Worm (Caenorhabditis elegans) whole organism, L4 larva: ENCODE data around the gene ceh-23.

ENCODE experiments used
- F37D6.2 ChIP-seq: sonication (generic microtip); optimal IDR thresholded peaks from 2 replicates; lab custom pipeline; 2016; ENCODE audit warnings: mild to moderate bottlenecking, missing genetic modification characterization, missing compliant biosample characterization
- R02D3.7 ChIP-seq: fragments of 150-350 bp; sonication (generic microtip); optimal IDR thresholded peaks from 3 replicates; lab custom pipeline; 2014; ENCODE audit warnings: missing biosample characterization, missing genetic modification characterization
- Y105C5A.15 ChIP-seq: fragments of 200-800 bp; sonication (Bioruptor generic); IDR thresholded peaks from 2 replicates; pipeline ENCODE4 v1.3.6; 2022; ENCODE audit warnings: missing genetic modification characterization, missing compliant biosample characterization
- Y5F2A.4 ChIP-seq: fragments of 200-800 bp; sonication (Bioruptor generic); optimal IDR thresholded peaks from 2 replicates; lab custom pipeline; 2018; ENCODE audit warnings: mild to moderate bottlenecking, missing genetic modification characterization, missing compliant biosample characterization
- Y75B8A.6 ChIP-seq: fragments of 200-800 bp; sonication (Bioruptor generic); IDR thresholded peaks from 2 replicates; pipeline ENCODE4 v1.3.6; 2022; ENCODE audit warnings: missing genetic modification reagents, missing genetic modification characterization, missing compliant biosample characterization
- ZK337.2 ChIP-seq: fragments of 200-800 bp; sonication (Bioruptor generic); IDR thresholded peaks from 2 replicates; pipeline ENCODE4 v1.3.6; 2022; ENCODE audit warnings: missing genetic modification reagents, missing genetic modification characterization, missing compliant biosample characterization
- arid-1 ChIP-seq: fragments of 200-800 bp; sonication (Bioruptor generic); conservative IDR thresholded peaks from 2 replicates; pipeline ENCODE4 v1.3.6; 2022; ENCODE audit warnings: missing genetic modification reagents, missing genetic modification characterization, missing compliant biosample characterization
- ceh-20 ChIP-seq: fragments of 200-800 bp; sonication (Bioruptor generic); IDR thresholded peaks from 2 replicates; pipeline ENCODE4 v1.3.6; 2022; ENCODE audit warnings: missing genetic modification reagents, missing genetic modification characterization, missing compliant biosample characterization
- ceh-28 ChIP-seq: fragments of 150-350 bp; optimal IDR thresholded peaks from 2 replicates; lab custom pipeline; 2014; ENCODE audit warnings: missing biosample characterization, missing genetic modification reagents, missing genetic modification characterization
- ceh-32 ChIP-seq: sonication (generic microtip); optimal IDR thresholded peaks from 2 replicates; lab custom pipeline; 2016; ENCODE audit warnings: mild to moderate bottlenecking, missing genetic modification characterization, missing compliant biosample characterization; ENCODE audit not compliant: poor library complexity
- daf-12 ChIP-seq: fragments of 150-350 bp; optimal IDR thresholded peaks from 2 replicates; lab custom pipeline; 2014; ENCODE audit warnings: missing biosample characterization, missing genetic modification reagents, missing genetic modification characterization
- duxl-1 ChIP-seq: sonication (generic microtip); optimal IDR thresholded peaks from 2 replicates; lab custom pipeline; 2016; ENCODE audit warnings: mild to moderate bottlenecking, missing genetic modification characterization, moderate library complexity, missing compliant biosample characterization; ENCODE audit not compliant: poor library complexity
- dve-1 ChIP-seq: sonication (generic microtip); optimal IDR thresholded peaks from 2 replicates; lab custom pipeline; 2017; ENCODE audit warnings: antibody characterized with exemption, mild to moderate bottlenecking, missing genetic modification characterization, missing compliant biosample characterization; ENCODE audit not compliant: insufficient read depth
- egl-27 ChIP-seq: sonication (generic microtip); optimal IDR thresholded peaks from 3 replicates; lab custom pipeline; 2017; ENCODE audit warnings: missing biosample characterization, missing genetic modification reagents, missing genetic modification characterization
- fos-1 ChIP-seq: fragments of 150-350 bp; optimal IDR thresholded peaks from 2 replicates; lab custom pipeline; 2014; ENCODE audit warnings: missing biosample characterization, missing genetic modification characterization
- gei-8 ChIP-seq: fragments of 200-800 bp; sonication (Bioruptor generic); optimal IDR thresholded peaks from 2 replicates; lab custom pipeline; 2018; ENCODE audit warnings: mild to moderate bottlenecking, missing genetic modification characterization, missing compliant biosample characterization
- hlh-30 ChIP-seq: sonication (generic microtip); optimal IDR thresholded peaks from 2 replicates; lab custom pipeline; 2017; ENCODE audit warnings: antibody characterized with exemption, mild to moderate bottlenecking, missing genetic modification characterization, missing compliant biosample characterization; ENCODE audit not compliant: insufficient read depth
- hmg-1.1 ChIP-seq: fragments of 200-800 bp; sonication (Bioruptor generic); IDR thresholded peaks from 2 replicates; pipeline ENCODE4 v1.3.6; 2022; ENCODE audit warnings: missing genetic modification reagents, missing genetic modification characterization, missing compliant biosample characterization
- jun-1 ChIP-seq: fragments of 150-350 bp; optimal IDR thresholded peaks from 2 replicates; lab custom pipeline; 2014; ENCODE audit warnings: missing biosample characterization, missing genetic modification reagents, missing genetic modification characterization
- lin-13 ChIP-seq: fragments of 150-350 bp; optimal IDR thresholded peaks from 2 replicates; lab custom pipeline; 2014; ENCODE audit warnings: missing biosample characterization, missing genetic modification reagents, missing genetic modification characterization
- lin-29 ChIP-seq: fragments of 200-800 bp; sonication (Bioruptor generic); IDR thresholded peaks from 2 replicates; pipeline ENCODE4 v1.3.6; 2022; ENCODE audit warnings: missing genetic modification reagents, missing genetic modification characterization, missing compliant biosample characterization
- lin-38 ChIP-seq: fragments of 200-800 bp; sonication (Bioruptor generic); IDR thresholded peaks from 2 replicates; pipeline ENCODE4 v1.3.6; 2022; ENCODE audit warnings: missing genetic modification reagents, missing genetic modification characterization, missing compliant biosample characterization
- lir-3 ChIP-seq: sonication (generic microtip); optimal IDR thresholded peaks from 2 replicates; lab custom pipeline; 2016; ENCODE audit warnings: mild to moderate bottlenecking, missing genetic modification characterization, missing compliant biosample characterization
- mdl-1 ChIP-seq, 2 experiments: fragments of 150-350 bp in 1 of 2; sonication (generic microtip) in 1 of 2; optimal IDR thresholded peaks; 2 replicates each; lab custom pipeline; 2014 to 2017; ENCODE audit warnings: missing biosample characterization in 2 of 2, missing genetic modification characterization in 2 of 2
- mdt-29 ChIP-seq: fragments of 200-800 bp; sonication (Bioruptor generic); IDR thresholded peaks from 2 replicates; pipeline ENCODE4 v1.3.6; 2022; ENCODE audit warnings: missing genetic modification reagents, missing genetic modification characterization, missing compliant biosample characterization
- mep-1 ChIP-seq: fragments of 150-350 bp; sonication (generic microtip); optimal IDR thresholded peaks from 3 replicates; lab custom pipeline; 2014; ENCODE audit warnings: missing biosample characterization, missing genetic modification characterization
- mxl-2 ChIP-seq: fragments of 200-800 bp; sonication (Bioruptor generic); conservative IDR thresholded peaks from 2 replicates; pipeline ENCODE4 v1.3.6; 2022; ENCODE audit warnings: missing genetic modification reagents, missing genetic modification characterization, missing compliant biosample characterization
- nhr-102 ChIP-seq: sonication (generic microtip); optimal IDR thresholded peaks from 2 replicates; lab custom pipeline; 2016; ENCODE audit warnings: mild to moderate bottlenecking, missing genetic modification characterization, moderate library complexity, missing compliant biosample characterization
- nhr-11 ChIP-seq: fragments of 150-350 bp; optimal IDR thresholded peaks from 2 replicates; lab custom pipeline; 2014; ENCODE audit warnings: missing biosample characterization, missing genetic modification characterization
- nhr-237 ChIP-seq: sonication (generic microtip); optimal IDR thresholded peaks from 2 replicates; lab custom pipeline; 2017; ENCODE audit warnings: missing biosample characterization, missing genetic modification characterization
- nhr-25 ChIP-seq: sonication (generic microtip); optimal IDR thresholded peaks from 2 replicates; lab custom pipeline; 2017; ENCODE audit warnings: missing genetic modification characterization, mild to moderate bottlenecking, missing compliant biosample characterization, antibody characterized with exemption, moderate library complexity, borderline replicate concordance; ENCODE audit not compliant: insufficient read depth
- nhr-28 ChIP-seq: fragments of 150-350 bp; optimal IDR thresholded peaks from 2 replicates; lab custom pipeline; 2014; ENCODE audit warnings: missing biosample characterization, missing genetic modification characterization
- nhr-41 ChIP-seq: fragments of 200-800 bp; sonication (Bioruptor generic); IDR thresholded peaks from 2 replicates; pipeline ENCODE4 v1.3.6; 2022; ENCODE audit warnings: missing genetic modification reagents, missing genetic modification characterization, missing compliant biosample characterization
- nhr-42 ChIP-seq: fragments of 200-800 bp; sonication (Bioruptor generic); IDR thresholded peaks from 2 replicates; pipeline ENCODE4 v1.3.6; 2022; ENCODE audit warnings: missing genetic modification characterization, missing compliant biosample characterization
- nhr-6 ChIP-seq: fragments of 150-350 bp; optimal IDR thresholded peaks from 2 replicates; lab custom pipeline; 2014; ENCODE audit warnings: missing biosample characterization, missing genetic modification characterization
- nhr-76 ChIP-seq: fragments of 150-350 bp; optimal IDR thresholded peaks from 2 replicates; lab custom pipeline; 2014; ENCODE audit warnings: missing biosample characterization, missing genetic modification characterization
- pha-4 ChIP-seq, 2 experiments: fragments of 150-350 bp in 1 of 2; fragments of 200-800 bp in 1 of 2; sonication (Bioruptor generic) in 1 of 2; IDR thresholded peaks in 1 of 2; optimal IDR thresholded peaks in 1 of 2; 2 replicates each; pipeline versions ENCODE4 v1.3.6 to Lab custom; 2014 to 2022; ENCODE audit warnings: missing genetic modification characterization in 2 of 2, missing genetic modification reagents in 2 of 2, missing biosample characterization in 1 of 2, missing compliant biosample characterization in 1 of 2
- pqm-1 ChIP-seq: sonication (generic microtip); optimal IDR thresholded peaks from 2 replicates; lab custom pipeline; 2017; ENCODE audit warnings: missing biosample characterization, missing genetic modification characterization
- sdz-12 ChIP-seq: fragments of 200-800 bp; sonication (Bioruptor generic); optimal IDR thresholded peaks from 2 replicates; lab custom pipeline; 2018; ENCODE audit warnings: mild to moderate bottlenecking, missing genetic modification characterization, missing compliant biosample characterization
- set-16 ChIP-seq: fragments of 200-800 bp; sonication (Bioruptor generic); IDR thresholded peaks from 2 replicates; pipeline ENCODE4 v1.3.6; 2022; ENCODE audit warnings: missing genetic modification reagents, missing genetic modification characterization, missing compliant biosample characterization
- skn-1 ChIP-seq: fragments of 150-350 bp; optimal IDR thresholded peaks from 2 replicates; lab custom pipeline; 2014; ENCODE audit warnings: missing biosample characterization, missing genetic modification characterization
- spr-3 ChIP-seq: fragments of 200-800 bp; sonication (Bioruptor generic); optimal IDR thresholded peaks from 2 replicates; lab custom pipeline; 2018; ENCODE audit warnings: mild to moderate bottlenecking, missing genetic modification characterization, missing compliant biosample characterization
- unc-130 ChIP-seq: sonication (generic microtip); optimal IDR thresholded peaks from 2 replicates; lab custom pipeline; 2016; ENCODE audit warnings: missing genetic modification reagents, missing genetic modification characterization, missing compliant biosample characterization
- unc-62 ChIP-seq, 3 experiments: fragments of 150-350 bp in 1 of 3; sonication (generic microtip); optimal IDR thresholded peaks in 2 of 3; peaks in 1 of 3; 1 replicate in 1 of 3; 2 replicates in 2 of 3; lab custom pipeline; 2014 to 2017; ENCODE audit warnings: missing biosample characterization in 3 of 3, missing genetic modification characterization in 3 of 3, missing genetic modification reagents in 3 of 3, missing genotype in 1 of 3
- zag-1 ChIP-seq: fragments of 150-350 bp; optimal IDR thresholded peaks from 2 replicates; lab custom pipeline; 2014; ENCODE audit warnings: missing biosample characterization, missing genetic modification characterization
- zip-2 ChIP-seq: fragments of 150-350 bp; optimal IDR thresholded peaks from 2 replicates; lab custom pipeline; 2014; ENCODE audit warnings: missing biosample characterization, missing genetic modification characterization
- ztf-11 ChIP-seq: fragments of 150-350 bp; optimal IDR thresholded peaks from 2 replicates; lab custom pipeline; 2014; ENCODE audit warnings: missing biosample characterization, missing genetic modification characterization
- ztf-7 ChIP-seq: fragments of 150-350 bp; optimal IDR thresholded peaks from 2 replicates; lab custom pipeline; 2014; ENCODE audit warnings: missing biosample characterization, missing genetic modification characterization

The ceh-23 gene

DNA sequence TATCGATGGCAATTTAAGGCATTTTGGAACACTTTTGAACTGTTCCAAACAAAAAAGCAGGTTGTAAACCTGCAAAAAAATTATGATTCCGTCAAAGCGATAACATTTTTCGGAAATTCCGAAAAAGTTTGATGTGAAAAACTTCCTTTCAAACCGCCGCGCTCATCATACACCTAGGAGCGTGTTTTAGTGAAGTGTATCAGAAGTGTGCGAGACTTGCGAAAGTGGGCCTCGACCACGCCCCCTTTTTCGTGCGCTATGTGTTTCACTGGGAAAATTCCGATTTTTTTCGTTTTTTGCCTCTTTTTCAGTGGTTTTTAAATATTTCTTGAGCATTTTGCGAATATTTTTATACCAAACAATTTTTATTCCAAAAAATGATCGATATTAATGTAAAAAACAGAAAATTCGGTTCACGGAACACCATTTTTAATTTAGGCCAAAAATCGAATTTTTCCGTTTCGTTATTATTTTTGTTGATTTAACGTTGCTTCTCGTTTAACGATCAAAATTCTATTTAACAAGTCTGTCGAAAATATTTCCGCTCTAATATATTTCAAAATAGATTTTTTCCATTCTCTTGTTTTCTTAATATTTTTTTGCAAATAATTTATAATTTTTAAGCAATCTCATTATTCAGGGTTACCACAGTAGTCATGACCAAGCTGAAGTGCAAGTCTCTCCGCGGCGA is 15.2 kb downstream of the ceh-23 start, which contains the start of gene rpl-35 (continued):
- TF ChIP-seq unc-62 (GFP tag; optimal IDR thresholded peaks at IDR 0.05 in 1 of 2; lab: Kevin White, UChicago) (peak in 1 of 2 experiments; percentile 100), unc-62 (tag; optimal IDR thresholded peaks at IDR 0.05; lab: Kevin White, UChicago) (peak; percentile 32), nhr-28 (tag; lab: Kevin White, UChicago) (peak; percentile 99), ztf-7 (peak; percentile 93), hlh-30 (peak; percentile 97), nhr-102 (tag; lab: Kevin White, UChicago) (peak; percentile 99), jun-1 (peak; percentile 97), lir-3 (peak; percentile 83), nhr-42 (GFP tag; lab: Robert Waterston, UW) (peak; percentile 99), spr-3 (GFP tag; lab: Kevin White, UChicago) (peak; percentile 97), lin-29 (GFP tag; lab: Robert Waterston, UW) (peak; percentile 99), mdt-29 (peak; percentile 98), ceh-20 (peak; percentile 99), nhr-25 (tag; lab: Kevin White, UChicago) (peak; percentile 98), mdl-1 (tag; optimal IDR thresholded peaks at IDR 0.05; lab: Kevin White, UChicago) (peak; percentile 40 to 95), duxl-1 (tag; lab: Kevin White, UChicago) (peak; percentile 98), sdz-12 (GFP tag; lab: Kevin White, UChicago) (peak; percentile 98), mep-1 (tag; lab: Kevin White, UChicago) (peak; percentile 100), skn-1 (peak; percentile 94), fos-1 (peak; percentile 88), R02D3.7 (tag; lab: Kevin White, UChicago) (peak; percentile 69), nhr-41 (GFP tag; lab: Robert Waterston, UW) (peak; percentile 99), hmg-1.1 (GFP tag; lab: Robert Waterston, UW) (peak; percentile 99), unc-130 (GFP tag; lab: Kevin White, UChicago) (peak; percentile 99), lin-13 (GFP tag; lab: Kevin White, UChicago) (peak; percentile 99), ceh-28 (tag; lab: Kevin White, UChicago) (peak; percentile 74), daf-12 (tag; lab: Kevin White, UChicago) (no peak), dve-1 (tag; lab: Kevin White, UChicago) (peak; percentile 100), arid-1 (peak; percentile 99), ZK337.2 (peak; percentile 99), egl-27 (tag; lab: Kevin White, UChicago) (no peak), mxl-2 (GFP tag; lab: Robert Waterston, UW) (peak; percentile 89), Y105C5A.15 (peak; percentile 95), pqm-1 (tag; lab: Kevin White, UChicago) (peak; percentile 87), Y5F2A.4 (GFP tag; lab: Kevin White, UChicago) (peak; percentile 95), F37D6.2 (tag; lab: Kevin White, UChicago) (peak; percentile 97), ceh-32 (peak; percentile 83), nhr-237 (tag; lab: Kevin White, UChicago) (peak; percentile 85), gei-8 (peak; percentile 90), pha-4 (GFP tag; IDR thresholded peaks at IDR 0.05; lab: Robert Waterston, UW) (peak; percentile 99), pha-4 (tag; optimal IDR thresholded peaks at IDR 0.05; lab: Kevin White, UChicago) (peak; percentile 95), set-16 (GFP tag; lab: Robert Waterston, UW) (no peak; the same call in 1 of the 2 replicates), Y75B8A.6 (peak; percentile 96), nhr-11 (tag; lab: Kevin White, UChicago) (peak; percentile 99), zip-2 (tag; lab: Kevin White, UChicago) (peak; percentile 93), zag-1 (tag; lab: Kevin White, UChicago) (peak; percentile 92), nhr-6 (peak; percentile 99), ztf-11 (tag; lab: Kevin White, UChicago) (peak; percentile 73), lin-38 (GFP tag; lab: Robert Waterston, UW) (peak; percentile 98), nhr-76 (tag; lab: Kevin White, UChicago) (peak; percentile 86)
